Worm (Caenorhabditis elegans) whole organism, L4 larva: ENCODE results near the gene msp-76.

Experiments used
- ceh-32 ChIP-seq: sonication (generic microtip); optimal IDR thresholded peaks from 2 replicates; lab custom pipeline; 2016; ENCODE audit warnings: mild to moderate bottlenecking, missing genetic modification characterization, missing compliant biosample characterization; ENCODE audit not compliant: poor library complexity
- gei-8 ChIP-seq: fragments of 200-800 bp; sonication (Bioruptor generic); optimal IDR thresholded peaks from 2 replicates; lab custom pipeline; 2018; ENCODE audit warnings: mild to moderate bottlenecking, missing genetic modification characterization, missing compliant biosample characterization
- jun-1 ChIP-seq: fragments of 150-350 bp; optimal IDR thresholded peaks from 2 replicates; lab custom pipeline; 2014; ENCODE audit warnings: missing biosample characterization, missing genetic modification reagents, missing genetic modification characterization
- lsy-2 ChIP-seq, 2 experiments: fragments of 150-350 bp in 1 of 2; sonication (generic microtip) in 1 of 2; optimal IDR thresholded peaks; 2 replicates each; lab custom pipeline; 2014 to 2017; ENCODE audit warnings: missing biosample characterization in 2 of 2, missing genetic modification characterization in 2 of 2
- mxl-3 ChIP-seq: fragments of 200-800 bp; sonication (Bioruptor generic); optimal IDR thresholded peaks from 2 replicates; lab custom pipeline; 2018; ENCODE audit warnings: mild to moderate bottlenecking, missing genetic modification characterization, missing compliant biosample characterization
- nhr-111 ChIP-seq: fragments of 200-800 bp; sonication (Bioruptor generic); optimal IDR thresholded peaks from 2 replicates; lab custom pipeline; 2018; ENCODE audit warnings: mild to moderate bottlenecking, missing genetic modification characterization, missing compliant biosample characterization
- nhr-237 ChIP-seq: sonication (generic microtip); optimal IDR thresholded peaks from 2 replicates; lab custom pipeline; 2017; ENCODE audit warnings: missing biosample characterization, missing genetic modification characterization
- nhr-6 ChIP-seq: fragments of 150-350 bp; optimal IDR thresholded peaks from 2 replicates; lab custom pipeline; 2014; ENCODE audit warnings: missing biosample characterization, missing genetic modification characterization
- spr-1 ChIP-seq: sonication (generic microtip); optimal IDR thresholded peaks from 2 replicates; lab custom pipeline; 2016; ENCODE audit warnings: mild to moderate bottlenecking, missing genetic modification characterization, missing compliant biosample characterization
- unc-39 ChIP-seq: sonication (generic microtip); optimal IDR thresholded peaks from 2 replicates; lab custom pipeline; 2017; ENCODE audit warnings: missing biosample characterization, missing genetic modification characterization
- zag-1 ChIP-seq: fragments of 150-350 bp; optimal IDR thresholded peaks from 2 replicates; lab custom pipeline; 2014; ENCODE audit warnings: missing biosample characterization, missing genetic modification characterization
- ztf-11 ChIP-seq: fragments of 150-350 bp; optimal IDR thresholded peaks from 2 replicates; lab custom pipeline; 2014; ENCODE audit warnings: missing biosample characterization, missing genetic modification characterization

DNA sequence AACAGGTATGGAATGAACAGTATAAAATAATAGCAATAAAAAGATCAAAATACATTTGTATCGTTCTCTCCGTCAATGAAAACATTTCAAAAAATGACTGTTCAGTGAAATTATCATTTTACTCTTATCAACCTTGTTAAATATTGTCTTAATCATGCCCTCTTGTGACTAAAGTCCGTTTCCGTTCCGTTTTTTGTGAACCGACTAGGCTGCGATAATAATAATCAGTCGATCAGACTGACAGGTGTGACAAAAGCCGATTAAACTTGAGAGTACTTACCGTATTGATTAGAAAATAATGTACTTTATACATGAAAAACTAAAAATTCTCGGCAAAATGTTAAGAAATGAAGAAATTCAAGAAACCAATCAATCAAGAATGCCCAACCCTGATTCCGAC is 6.3 kb upstream of the msp-76 start, which contains the start of gene ins-7:
- TF ChIP-seq spr-1 (tag; lab: Kevin White, UChicago) (no peak), unc-39 (tag; lab: Kevin White, UChicago) (no peak), lsy-2 (tag; optimal IDR thresholded peaks at IDR 0.05; lab: Kevin White, UChicago) (no peak), nhr-237 (tag; lab: Kevin White, UChicago) (no peak), ztf-11 (tag; lab: Kevin White, UChicago) (no peak), jun-1 (tag; lab: Kevin White, UChicago) (no peak), nhr-6 (tag; lab: Kevin White, UChicago) (no peak), nhr-111 (GFP tag; lab: Kevin White, UChicago) (no peak), mxl-3 (GFP tag; lab: Kevin White, UChicago) (no peak), ceh-32 (tag; lab: Kevin White, UChicago) (no peak), zag-1 (tag; lab: Kevin White, UChicago) (no peak), gei-8 (no peak)
